Worm (Caenorhabditis elegans): ENCODE measurements around the gene ZK930.4.

- TF ChIP-seq unc-39 (tag; optimal IDR thresholded peaks at IDR 0.05) (no peak), zip-8 (tag; optimal IDR thresholded peaks at IDR 0.05) (no peak), sem-2 (GFP tag; optimal IDR thresholded peaks at IDR 0.05) (no peak), nhr-237 (tag; optimal IDR thresholded peaks at IDR 0.05) (no peak), ztf-11 (tag; optimal IDR thresholded peaks at IDR 0.05) (no peak), nhr-28 (tag; optimal IDR thresholded peaks at IDR 0.05) (no peak), ceh-39 (tag; optimal IDR thresholded peaks at IDR 0.05) (no peak), nhr-12 (tag; optimal IDR thresholded peaks at IDR 0.05) (no peak), ceh-43 (GFP tag; optimal IDR thresholded peaks at IDR 0.05) (no peak), ces-1 (GFP tag; optimal IDR thresholded peaks at IDR 0.05) (no peak), pha-4 (tag; optimal IDR thresholded peaks at IDR 0.05) (no peak), nhr-76 (tag; optimal IDR thresholded peaks at IDR 0.05) (no peak), lin-13 (tag; optimal IDR thresholded peaks at IDR 0.05) (no peak), M03D4.4 (tag; optimal IDR thresholded peaks at IDR 0.05) (no peak)
Observed at ce11 chrII:11883648-11884047, 22.7 kb upstream of the ZK930.4 start, which contains the start of gene ZK930.6.

Measured in whole organism, mixed stage, embryonic.